Worm (Caenorhabditis elegans) whole organism, L4/young adult: Measurements from ENCODE around the gene nhr-103.

Experiments used
- W03F9.2 ChIP-seq: fragments of 150-350 bp; optimal IDR thresholded peaks from 2 replicates; lab custom pipeline; 2014; ENCODE audit warnings: missing biosample characterization, missing genetic modification characterization
- dao-5 ChIP-seq: sonication (generic microtip); optimal IDR thresholded peaks from 2 replicates; lab custom pipeline; 2016; ENCODE audit warnings: missing genotype, missing genetic modification characterization, moderate library complexity, missing compliant biosample characterization
- him-1 ChIP-seq: sonication (generic microtip); optimal IDR thresholded peaks from 2 replicates; lab custom pipeline; 2016; ENCODE audit warnings: missing genotype, missing genetic modification reagents, missing genetic modification characterization, missing compliant biosample characterization

DNA sequence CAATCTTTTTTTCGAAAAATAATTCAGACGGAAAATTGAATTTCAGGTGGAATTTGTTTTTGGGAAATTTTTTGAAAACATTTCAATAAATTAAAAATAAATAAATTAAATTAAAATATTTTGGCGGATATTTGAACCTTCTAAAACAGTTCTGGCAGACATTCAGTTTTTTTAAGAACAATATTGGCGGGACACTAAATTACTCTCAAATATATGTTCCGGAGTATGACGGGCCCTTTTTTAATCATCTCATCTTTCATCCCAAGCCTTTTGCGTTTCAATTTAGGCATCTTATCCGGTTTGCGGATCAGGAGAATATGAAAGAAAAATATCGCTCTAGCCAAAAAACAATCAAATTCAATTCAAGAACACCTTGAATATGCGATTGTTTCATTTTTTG lies 18.4 kb upstream of the nhr-103 start, which contains the start of gene svh-11:
- TF ChIP-seq him-1 (no peak), dao-5 (tag; lab: Kevin White, UChicago) (no peak), W03F9.2 (no peak)
